Fruit fly (Drosophila melanogaster) Kc167 (cell line): ENCODE data around the gene HIPP1.

Experiments used
- Myc ChIP-seq: fragments of >200 bp; optimal IDR thresholded peaks from 2 replicates; lab custom pipeline; 2017; ENCODE audit warnings: missing external identifiers
- Sin3A ChIP-seq: fragments of >200 bp; optimal IDR thresholded peaks from 2 replicates; lab custom pipeline; 2018; ENCODE audit warnings: missing external identifiers
- h ChIP-seq: fragments of >200 bp; optimal IDR thresholded peaks from 3 replicates; lab custom pipeline; 2018; ENCODE audit warnings: missing external identifiers
- insv ChIP-seq: fragments of >200 bp; optimal IDR thresholded peaks from 3 replicates; lab custom pipeline; 2018; ENCODE audit warnings: missing external identifiers
- psq ChIP-seq: fragments of >200 bp; optimal IDR thresholded peaks from 2 replicates; lab custom pipeline; 2017; ENCODE audit warnings: missing external identifiers
- ttk ChIP-seq: sonication (Bioruptor generic); optimal IDR thresholded peaks from 2 replicates; lab custom pipeline; 2017; ENCODE audit warnings: missing external identifiers

HIPP1 gene

DNA sequence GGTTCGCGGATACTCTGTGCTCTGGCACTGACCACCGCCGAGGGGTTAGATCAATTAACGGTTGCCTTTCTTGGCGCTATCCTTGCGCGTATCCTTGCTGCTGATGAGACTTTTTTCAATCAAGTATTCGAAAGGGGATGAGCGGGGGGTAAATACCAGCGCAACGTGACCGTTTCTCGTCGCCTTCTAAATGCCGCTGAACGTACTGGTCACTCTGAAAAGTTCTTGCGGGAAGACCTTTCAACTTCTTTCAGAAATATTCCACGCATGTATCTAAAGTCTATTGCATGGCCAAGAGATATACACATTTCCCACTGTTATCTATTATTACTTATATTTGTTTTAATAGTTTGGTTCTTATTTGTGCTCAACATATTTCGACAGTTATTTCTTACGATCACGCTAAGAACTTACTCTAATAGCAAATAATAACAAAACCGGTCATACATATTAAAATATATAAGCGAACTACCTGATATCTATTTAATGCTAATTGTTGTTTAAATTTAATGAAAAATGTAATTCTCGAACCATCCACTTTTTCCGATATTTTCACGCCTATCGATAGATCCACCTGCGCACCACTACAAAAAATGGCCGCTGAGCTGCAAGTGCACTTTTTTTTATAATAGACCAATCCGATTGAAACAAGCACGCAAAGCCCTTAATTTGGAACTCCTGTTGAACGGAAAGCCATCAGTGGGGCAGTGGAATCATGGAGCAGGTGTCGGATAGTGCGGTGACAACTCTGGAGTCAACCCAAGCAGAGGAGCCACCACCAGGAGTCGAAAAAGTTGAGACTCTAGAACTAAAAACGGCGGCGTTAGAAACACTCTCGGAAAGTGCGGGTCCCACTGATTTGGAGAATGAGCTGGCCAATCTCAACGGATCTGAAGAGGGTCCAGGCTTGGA lies at the start of gene HIPP1, which contains the start of gene CG3634:
HIPP1 (plus strand) TSS at position 582 of the 912 bp plus-strand sequence.
CG3634 (minus strand) TSS at position 185 of the 912 bp plus-strand sequence.
- TF ChIP-seq insv (lab: Kevin White, UChicago) (no peak), Sin3A (no peak), Myc (no peak), psq (lab: Kevin White, UChicago) (no peak), ttk (no peak), h (no peak)

DNA sequence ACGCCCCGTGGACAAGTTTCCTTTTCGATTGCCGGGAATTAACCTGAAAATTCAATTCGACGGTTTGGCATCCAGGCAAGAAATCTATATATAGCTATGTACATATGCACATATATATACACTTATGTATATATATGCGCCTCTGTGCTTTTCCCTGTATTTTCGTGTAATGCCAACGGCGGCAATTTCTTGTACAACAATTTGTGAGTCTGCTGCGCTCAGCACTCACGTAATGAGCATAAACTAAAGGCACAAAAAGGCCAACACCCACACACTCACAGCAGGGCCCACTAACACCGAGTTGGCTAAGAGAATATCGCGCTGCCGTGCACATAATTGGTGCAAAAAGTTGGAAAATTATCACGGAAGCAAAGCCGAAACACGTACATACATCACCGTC lies 48.0 kb upstream of the HIPP1 start:
- no peak for TF ChIP-seq Sin3A
- TF ChIP-seq ttk = no peak
- TF ChIP-seq Myc = no peak
- no peak for TF ChIP-seq h
- TF ChIP-seq insv (lab: Kevin White, UChicago) = no peak
- TF ChIP-seq psq (lab: Kevin White, UChicago) = no peak

DNA sequence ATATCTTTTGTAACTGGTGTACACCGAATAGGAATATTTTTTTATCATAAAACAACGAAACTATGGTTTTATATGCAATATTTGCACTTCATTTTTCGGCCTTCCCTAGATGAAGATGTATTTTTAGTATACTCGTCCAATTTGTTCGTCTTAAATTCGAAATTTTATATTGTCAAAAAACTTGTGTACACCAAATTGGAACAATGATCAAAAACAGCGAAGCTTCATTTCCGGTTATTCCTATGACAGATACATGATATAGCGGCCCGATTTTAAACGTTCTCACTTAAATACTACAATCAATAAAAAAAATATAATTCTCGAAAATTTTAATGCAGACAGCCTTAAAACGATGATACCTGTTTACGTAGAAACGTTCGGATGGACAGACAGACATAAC lies 42.2 kb upstream of the HIPP1 start:
- TF ChIP-seq h (no peak), psq (lab: Kevin White, UChicago) (no peak), ttk (no peak), Myc (no peak), Sin3A (no peak), insv (lab: Kevin White, UChicago) (no peak)

DNA sequence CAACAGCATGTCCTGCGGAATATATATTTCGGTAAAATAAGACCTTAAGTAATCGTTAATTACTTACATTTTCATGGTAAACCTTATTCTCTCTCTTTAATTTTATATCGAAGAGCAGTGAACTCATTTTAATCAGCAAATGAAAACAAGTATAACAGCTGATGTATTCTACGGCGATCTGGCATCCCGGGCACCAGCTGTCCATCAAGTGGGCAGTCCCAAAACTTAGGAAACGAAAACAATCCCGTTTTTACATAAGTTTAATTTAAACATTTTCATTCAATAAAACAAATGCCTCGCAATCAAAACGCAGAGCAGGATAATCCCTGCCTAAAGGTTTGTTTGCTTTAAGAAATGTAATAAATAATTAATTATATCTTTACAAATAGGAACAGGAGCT lies 40.1 kb upstream of the HIPP1 start, which contains the start of the genes CG4074 and CG4186:
CG4074 (minus strand) TSS at position 151 of the 400 bp plus-strand sequence.
CG4186 (plus strand) TSS at position 237 of the 400 bp plus-strand sequence.
- TF ChIP-seq ttk (no peak), Sin3A (no peak), psq (lab: Kevin White, UChicago) (no peak), Myc (no peak), h (no peak), insv (lab: Kevin White, UChicago) (no peak)

DNA sequence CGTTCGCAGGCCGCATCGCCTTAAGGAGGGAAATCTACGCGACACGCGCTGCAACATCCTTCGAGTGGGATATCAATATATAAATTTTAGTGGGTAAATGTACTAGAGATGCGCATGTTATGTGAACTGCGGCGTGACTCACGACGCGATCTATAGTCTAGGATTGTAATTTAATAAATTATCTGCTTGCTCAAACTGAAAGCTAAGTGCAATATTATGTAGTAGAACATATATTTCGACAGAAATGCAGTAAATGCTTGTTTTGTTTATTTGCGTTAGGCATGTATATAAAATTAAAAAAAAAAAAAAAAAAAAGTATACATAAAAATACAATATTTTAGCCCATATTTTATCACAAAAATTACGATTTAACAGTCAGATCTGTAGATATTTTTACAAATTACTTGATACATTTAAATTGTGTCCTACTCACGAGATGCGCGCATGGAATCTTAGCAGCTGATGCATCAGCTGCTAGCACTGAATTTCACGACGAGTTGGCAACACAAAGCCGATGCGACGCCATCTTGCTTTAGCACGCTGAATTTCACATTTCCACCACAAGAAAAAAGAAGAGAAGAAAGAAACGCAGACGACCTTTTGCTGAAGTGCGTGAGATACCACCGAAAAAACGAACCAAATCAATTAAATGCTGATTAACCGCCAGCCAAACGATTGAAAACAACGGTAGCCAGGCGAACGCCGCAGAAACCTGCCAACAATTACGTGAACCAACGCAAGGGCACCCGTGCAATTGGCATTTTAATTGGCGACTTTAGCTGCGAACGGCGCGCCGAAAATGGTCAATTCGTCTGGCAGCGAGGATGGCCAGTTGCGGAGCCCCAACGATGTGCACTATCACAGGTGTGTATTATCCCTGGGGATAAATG lies 38.2 kb upstream of the HIPP1 start, which contains the start of the genes CG4042 and Pitslre:
CG4042 (minus strand) TSS at position 507 of the 890 bp plus-strand sequence.
Pitslre (plus strand) TSS at position 528 of the 890 bp plus-strand sequence.
- TF ChIP-seq insv (lab: Kevin White, UChicago) (no peak), Sin3A (no peak), Myc (no peak), psq (lab: Kevin White, UChicago) (no peak), h (no peak), ttk (no peak)

DNA sequence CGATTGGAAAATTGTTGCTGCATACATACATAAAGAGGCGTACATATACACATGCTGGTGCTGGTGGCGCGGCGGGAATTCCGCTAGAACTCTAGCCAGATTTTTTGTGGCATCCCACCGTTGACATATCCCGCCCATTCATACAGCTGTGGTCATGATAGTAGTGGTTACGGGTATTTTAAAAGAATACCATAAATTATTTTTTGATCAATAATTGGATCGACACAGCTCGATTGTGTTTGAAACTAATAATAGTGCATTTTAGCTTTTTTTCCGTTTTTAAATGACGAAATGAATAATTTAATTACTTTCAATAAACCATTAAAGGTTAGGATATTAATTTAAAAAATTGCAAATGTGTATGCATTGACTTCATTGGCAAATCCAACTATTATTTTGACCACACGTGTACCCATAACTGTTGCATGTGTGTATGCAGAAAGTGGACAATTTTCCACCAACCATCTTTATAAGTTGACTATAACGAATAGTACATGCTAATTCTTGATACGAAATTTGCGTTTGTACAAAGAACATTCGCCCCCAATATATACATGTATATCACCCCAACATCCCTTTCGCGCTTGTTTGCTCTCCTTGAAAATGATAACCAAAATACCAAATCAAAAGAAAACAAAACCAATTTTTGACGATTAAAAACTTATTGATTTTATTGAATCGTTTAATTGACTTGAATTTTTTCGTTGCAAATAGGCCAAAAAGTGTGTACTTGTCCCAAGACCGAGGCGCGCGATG lies 37.4 kb upstream of the HIPP1 start:
- TF ChIP-seq h = no peak
- no peak for TF ChIP-seq Myc
- TF ChIP-seq ttk = no peak
- TF ChIP-seq Sin3A = no peak
- TF ChIP-seq psq (lab: Kevin White, UChicago) = no peak
- no peak for TF ChIP-seq insv (lab: Kevin White, UChicago)

DNA sequence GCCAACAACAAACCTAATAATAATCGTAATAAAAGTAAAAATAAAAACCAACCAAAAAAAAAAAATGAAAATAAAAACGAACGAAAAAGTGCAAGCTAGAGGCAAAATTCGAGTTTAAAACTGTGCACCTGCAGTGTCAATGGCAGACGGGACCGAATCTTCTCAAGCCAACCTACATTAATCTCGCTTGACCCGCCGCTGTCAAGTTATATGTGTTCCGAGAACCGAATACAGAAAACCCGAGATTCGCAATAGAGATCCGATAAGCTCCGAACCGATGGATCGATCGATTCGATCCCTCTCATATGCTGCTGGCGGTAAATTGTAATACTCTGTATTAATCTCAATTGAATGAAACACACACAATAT lies 36.8 kb upstream of the HIPP1 start:
- TF ChIP-seq psq (lab: Kevin White, UChicago) (no peak), insv (lab: Kevin White, UChicago) (no peak), Sin3A (no peak), Myc (no peak)

DNA sequence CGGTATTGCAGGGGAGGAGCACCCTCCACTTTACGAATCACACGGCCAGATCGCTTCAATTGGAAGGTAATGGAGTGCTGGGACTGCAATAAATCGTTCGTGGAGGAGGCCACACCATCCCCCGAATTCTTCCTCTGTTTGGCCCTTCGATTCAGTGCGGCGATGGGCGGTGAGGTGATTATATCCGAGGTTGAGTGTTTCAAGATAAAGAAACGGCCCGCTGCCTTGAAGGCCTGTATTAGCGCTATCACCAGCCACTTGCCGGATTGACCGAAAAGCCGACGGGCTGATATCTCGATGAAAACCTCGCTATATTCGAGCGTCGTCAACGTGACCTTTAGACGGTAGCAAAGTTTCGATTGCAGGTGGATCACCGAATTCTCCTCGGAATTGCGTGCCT lies 32.0 kb upstream of the HIPP1 start:
- TF ChIP-seq Myc = no peak
- TF ChIP-seq h = no peak
- no peak for TF ChIP-seq psq (lab: Kevin White, UChicago)
- no peak for TF ChIP-seq ttk
- TF ChIP-seq Sin3A = no peak
- TF ChIP-seq insv (lab: Kevin White, UChicago) = no peak

DNA sequence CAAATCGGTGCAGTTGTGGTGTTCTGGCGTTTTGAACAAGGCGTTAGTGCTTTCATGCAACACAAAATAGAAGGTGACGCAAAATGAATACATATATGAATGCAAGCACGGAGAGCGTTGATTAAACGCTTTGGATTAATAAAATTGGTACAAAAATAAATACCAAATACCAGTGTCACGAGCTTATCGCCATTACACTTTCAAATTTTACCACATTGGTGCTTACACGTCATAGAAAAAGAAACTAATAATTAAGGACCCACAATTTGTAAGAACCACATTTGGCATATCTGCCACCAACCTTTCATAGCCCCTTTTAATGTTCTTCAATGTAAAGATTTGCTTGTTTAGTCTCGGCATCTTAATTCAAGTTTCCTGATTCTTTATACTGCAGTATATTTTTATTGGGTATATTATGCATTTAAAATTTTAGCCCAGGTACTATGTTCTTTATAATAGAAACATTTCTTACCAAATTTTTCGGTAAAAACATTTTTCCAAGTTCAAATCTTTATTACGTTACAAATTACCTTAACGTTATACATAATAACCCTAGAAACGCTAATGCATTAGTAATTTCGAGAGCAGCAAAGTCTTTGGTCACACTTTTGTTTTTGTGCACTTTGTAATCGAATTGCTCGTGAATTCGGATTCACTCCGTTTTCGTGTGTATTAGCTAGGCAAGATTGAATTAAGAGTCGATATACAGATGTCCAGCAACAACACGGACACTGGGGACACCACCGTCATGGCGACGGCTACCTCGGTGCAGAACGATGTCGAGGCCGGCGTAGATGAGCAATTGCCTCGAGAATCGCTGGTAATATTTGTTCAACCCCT lies 31.0 kb upstream of the HIPP1 start, which contains the start of the genes Pex16 and Pex14:
Pex16 (minus strand) TSS at position 41 of the 840 bp plus-strand sequence.
Pex14 (plus strand) TSS at position 576 of the 840 bp plus-strand sequence.
- TF ChIP-seq Sin3A (no peak), insv (lab: Kevin White, UChicago) (no peak), h (no peak), psq (lab: Kevin White, UChicago) (no peak), Myc (no peak), ttk (no peak)

DNA sequence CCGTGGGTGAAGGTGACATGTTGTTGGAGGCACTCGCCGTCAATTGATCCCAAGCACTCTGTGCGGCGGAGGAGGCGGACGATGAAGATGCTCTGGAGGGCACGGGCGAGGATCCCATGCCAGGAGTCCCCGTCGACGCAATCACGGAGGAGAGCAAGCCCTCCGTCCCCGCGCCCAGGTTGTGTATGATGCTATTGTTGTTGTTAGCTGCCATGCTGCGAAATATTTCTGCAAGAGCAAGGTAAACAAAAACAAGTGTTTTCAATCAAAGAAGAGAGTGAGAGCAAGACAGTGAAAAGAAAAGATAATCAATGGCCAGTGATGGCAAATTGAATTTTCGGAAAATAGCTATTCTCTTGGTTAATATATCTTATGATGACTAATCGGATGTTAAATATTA lies 25.1 kb upstream of the HIPP1 start:
- TF ChIP-seq Sin3A = no peak
- no peak for TF ChIP-seq insv (lab: Kevin White, UChicago)
- TF ChIP-seq psq (lab: Kevin White, UChicago) = no peak
- TF ChIP-seq ttk = no peak
- no peak for TF ChIP-seq h
- no peak for TF ChIP-seq Myc
